Fruit fly (Drosophila melanogaster) whole organism, embryonic: Measurements from ENCODE around the gene Prat2.

Source experiments
- ATbp ChIP-seq: fragments of 200-800 bp; sonication (Bioruptor generic); optimal IDR thresholded peaks from 2 replicates; lab custom pipeline; 2017; ENCODE audit warnings: missing biosample characterization, mild to moderate bottlenecking, missing genetic modification characterization, missing genetic modification reagents
- Bteb2 ChIP-seq: fragments of 200-800 bp; sonication (Bioruptor generic); optimal IDR thresholded peaks from 2 replicates; lab custom pipeline; 2016; ENCODE audit warnings: missing biosample characterization, missing genetic modification characterization
- CG10979 ChIP-seq: fragments of 200-800 bp; sonication (Bioruptor generic); optimal IDR thresholded peaks from 2 replicates; lab custom pipeline; 2018; ENCODE audit warnings: missing biosample characterization, mild to moderate bottlenecking, missing genetic modification characterization, moderate library complexity
- CG11247 ChIP-seq: fragments of 200-800 bp; sonication (Bioruptor generic); IDR thresholded peaks from 2 replicates; pipeline ENCODE4 v1.3.6; 2022; ENCODE audit warnings: missing biosample characterization, missing genetic modification characterization
- CG12659 ChIP-seq: fragments of 200-800 bp; sonication (Bioruptor generic); optimal IDR thresholded peaks from 3 replicates; lab custom pipeline; 2017; ENCODE audit warnings: mild to moderate bottlenecking, missing biosample characterization, missing genetic modification reagents, missing genetic modification characterization
- CG13287 ChIP-seq: fragments of 200-800 bp; sonication (Bioruptor generic); IDR thresholded peaks from 2 replicates; pipeline ENCODE4 v1.3.6; 2022; ENCODE audit warnings: missing biosample characterization, missing genetic modification characterization; ENCODE audit not compliant: partially characterized antibody
- CG14441 ChIP-seq: fragments of 200-800 bp; sonication (Bioruptor generic); IDR thresholded peaks from 2 replicates; pipeline ENCODE4 v1.3.6; 2022; ENCODE audit warnings: missing biosample characterization, missing genetic modification characterization
- CG2199 ChIP-seq: fragments of 200-800 bp; sonication (Bioruptor generic); IDR thresholded peaks from 3 replicates; pipeline ENCODE4 v1.3.6; 2022; ENCODE audit warnings: missing biosample characterization, missing genetic modification characterization
- CG30020 ChIP-seq: fragments of 200-800 bp; optimal IDR thresholded peaks from 2 replicates; lab custom pipeline; 2019; ENCODE audit warnings: missing biosample characterization, mild to moderate bottlenecking, missing genetic modification characterization, moderate library complexity
- CG3281 ChIP-seq: fragments of 200-800 bp; sonication (Bioruptor generic); optimal IDR thresholded peaks from 3 replicates; lab custom pipeline; 2017; ENCODE audit warnings: missing biosample characterization, mild to moderate bottlenecking, missing genetic modification characterization
- CG4854 ChIP-seq: fragments of 200-800 bp; sonication (Bioruptor generic); optimal IDR thresholded peaks from 2 replicates; lab custom pipeline; 2016; ENCODE audit warnings: missing biosample characterization, missing genetic modification characterization, inconsistent platforms
- CG7357 ChIP-seq: fragments of 200-800 bp; sonication (Bioruptor generic); IDR thresholded peaks from 3 replicates; pipeline ENCODE4 v1.3.6; 2022; ENCODE audit warnings: missing biosample characterization, missing genetic modification characterization
- CG8359 ChIP-seq: fragments of 200-800 bp; sonication (Bioruptor generic); optimal IDR thresholded peaks from 2 replicates; lab custom pipeline; 2017; ENCODE audit warnings: missing biosample characterization, mild to moderate bottlenecking, missing genetic modification characterization, borderline replicate concordance
- CG8765 ChIP-seq: fragments of 200-800 bp; sonication (Bioruptor generic); IDR thresholded peaks from 2 replicates; pipeline ENCODE4 v1.3.6; 2022; ENCODE audit warnings: missing biosample characterization, missing genetic modification characterization
- CkIIα-i1 ChIP-seq: fragments of 200-800 bp; sonication (Bioruptor generic); IDR thresholded peaks from 2 replicates; pipeline ENCODE4 v1.3.6; 2022; ENCODE audit warnings: missing biosample characterization, missing genetic modification characterization
- Dp ChIP-seq: fragments of 200-800 bp; sonication (Bioruptor generic); optimal IDR thresholded peaks from 2 replicates; lab custom pipeline; 2018; ENCODE audit warnings: missing biosample characterization, mild to moderate bottlenecking, missing genetic modification characterization, moderate library complexity
- E2f1 ChIP-seq: fragments of 200-800 bp; sonication (Bioruptor generic); IDR thresholded peaks from 2 replicates; pipeline ENCODE4 v1.3.6; 2022; ENCODE audit warnings: missing biosample characterization, missing genetic modification characterization
- HLH54F ChIP-seq: fragments of 200-800 bp; sonication (Bioruptor generic); optimal IDR thresholded peaks from 3 replicates; lab custom pipeline; 2016; ENCODE audit warnings: missing biosample characterization, missing genetic modification characterization
- Med ChIP-seq: fragments of 200-800 bp; sonication (Bioruptor generic); peaks from one replicate; lab custom pipeline; 2016; ENCODE audit warnings: missing biosample characterization, missing genetic modification characterization, mild to moderate bottlenecking, inconsistent platforms, moderate library complexity
- Meics ChIP-seq: fragments of 200-800 bp; sonication (Bioruptor generic); optimal IDR thresholded peaks from 2 replicates; lab custom pipeline; 2017; ENCODE audit warnings: missing biosample characterization, mild to moderate bottlenecking, missing genetic modification characterization
- Myb ChIP-seq: fragments of 200-800 bp; sonication (Bioruptor generic); optimal IDR thresholded peaks from 2 replicates; lab custom pipeline; 2016; ENCODE audit warnings: missing biosample characterization, missing genetic modification characterization
- NC2α ChIP-seq: fragments of 200-800 bp; sonication (Bioruptor generic); optimal IDR thresholded peaks from 2 replicates; lab custom pipeline; 2016; ENCODE audit warnings: missing biosample characterization, missing genetic modification characterization
- Nf-YB ChIP-seq: fragments of 200-800 bp; sonication (Bioruptor generic); optimal IDR thresholded peaks from 3 replicates; lab custom pipeline; 2019; ENCODE audit warnings: missing biosample characterization, mild to moderate bottlenecking, missing genetic modification characterization, moderate library complexity
- Ssrp ChIP-seq: fragments of 200-800 bp; sonication (Bioruptor generic); optimal IDR thresholded peaks from 2 replicates; lab custom pipeline; 2018; ENCODE audit warnings: missing biosample characterization, mild to moderate bottlenecking, missing genetic modification characterization, moderate library complexity
- Trl ChIP-seq, 3 experiments: fragments of >200 bp in 2 of 3; fragments of 200-800 bp in 1 of 3; sonication (Bioruptor generic) in 1 of 3; optimal IDR thresholded peaks; 2 replicates in 1 of 3; 3 replicates in 2 of 3; lab custom pipeline; 2016 to 2017; ENCODE audit warnings: missing biosample characterization in 1 of 3, missing genetic modification characterization in 1 of 3
- Vsx1 ChIP-seq: fragments of 200-800 bp; sonication (Bioruptor generic); optimal IDR thresholded peaks from 2 replicates; lab custom pipeline; 2017; ENCODE audit warnings: missing biosample characterization, mild to moderate bottlenecking, missing genetic modification characterization, missing genetic modification reagents
- YL-1 ChIP-seq: fragments of 200-800 bp; sonication (Bioruptor generic); optimal IDR thresholded peaks from 3 replicates; lab custom pipeline; 2017; ENCODE audit warnings: missing biosample characterization, mild to moderate bottlenecking, missing genetic modification characterization
- abd-A ChIP-seq: fragments of 200-800 bp; sonication (Bioruptor generic); optimal IDR thresholded peaks from 3 replicates; lab custom pipeline; 2019; ENCODE audit warnings: missing biosample characterization, mild to moderate bottlenecking, missing genetic modification characterization, moderate library complexity
- bowl ChIP-seq: fragments of 200-800 bp; sonication (Bioruptor generic); IDR thresholded peaks from 2 replicates; pipeline ENCODE4 v1.3.6; 2022; ENCODE audit warnings: missing biosample characterization, missing genetic modification characterization
- cato ChIP-seq: fragments of 200-800 bp; sonication (Bioruptor generic); optimal IDR thresholded peaks from 2 replicates; lab custom pipeline; 2016; ENCODE audit warnings: missing biosample characterization, missing genetic modification characterization, borderline replicate concordance
- chm ChIP-seq: fragments of 200-800 bp; sonication (Bioruptor generic); IDR thresholded peaks from 2 replicates; pipeline ENCODE4 v1.3.6; 2022; ENCODE audit warnings: missing biosample characterization, missing genetic modification characterization
- danr ChIP-seq: fragments of 200-800 bp; sonication (Bioruptor generic); IDR thresholded peaks from 2 replicates; pipeline ENCODE4 v1.3.6; 2022; ENCODE audit warnings: missing biosample characterization, missing genetic modification characterization
- disco-r ChIP-seq: fragments of 200-800 bp; sonication (Bioruptor generic); optimal IDR thresholded peaks from 2 replicates; lab custom pipeline; 2016; ENCODE audit warnings: missing biosample characterization, missing genetic modification characterization
- emc ChIP-seq: fragments of 200-800 bp; sonication (Bioruptor generic); optimal IDR thresholded peaks from 2 replicates; lab custom pipeline; 2016; ENCODE audit warnings: missing biosample characterization, missing genetic modification characterization
- ewg ChIP-seq: fragments of 200-800 bp; sonication (Bioruptor generic); optimal IDR thresholded peaks from 3 replicates; lab custom pipeline; 2017; ENCODE audit warnings: mild to moderate bottlenecking, missing biosample characterization, missing genetic modification reagents, missing genetic modification characterization
- fd102C ChIP-seq: fragments of 200-800 bp; sonication (Bioruptor generic); optimal IDR thresholded peaks from 2 replicates; lab custom pipeline; 2018; ENCODE audit warnings: missing biosample characterization, mild to moderate bottlenecking, missing genetic modification characterization, moderate library complexity
- ham ChIP-seq: fragments of 200-800 bp; sonication (Bioruptor generic); IDR thresholded peaks from 2 replicates; pipeline ENCODE4 v1.3.6; 2022; ENCODE audit warnings: missing biosample characterization, missing genetic modification characterization
- hbn ChIP-seq: fragments of 200-800 bp; sonication (Bioruptor generic); IDR thresholded peaks from 2 replicates; pipeline ENCODE4 v1.3.6; 2022; ENCODE audit warnings: missing biosample characterization, missing genetic modification characterization; ENCODE audit not compliant: partially characterized antibody
- inv ChIP-seq: fragments of 200-800 bp; sonication (Bioruptor generic); IDR thresholded peaks from 2 replicates; pipeline ENCODE4 v1.3.6; 2022; ENCODE audit warnings: missing biosample characterization, missing genetic modification characterization; ENCODE audit not compliant: partially characterized antibody
- kah ChIP-seq: fragments of 200-800 bp; sonication (Bioruptor generic); optimal IDR thresholded peaks from 2 replicates; lab custom pipeline; 2018; ENCODE audit warnings: missing biosample characterization, mild to moderate bottlenecking, missing genetic modification characterization
- phol ChIP-seq: fragments of 200-800 bp; sonication (Bioruptor generic); optimal IDR thresholded peaks from 3 replicates; lab custom pipeline; 2018; ENCODE audit warnings: missing biosample characterization, mild to moderate bottlenecking, missing genetic modification characterization, moderate library complexity
- salm ChIP-seq: fragments of 200-800 bp; sonication (Bioruptor generic); optimal IDR thresholded peaks from 2 replicates; lab custom pipeline; 2018; ENCODE audit warnings: missing biosample characterization, mild to moderate bottlenecking, missing genetic modification characterization
- schlank ChIP-seq: fragments of 200-800 bp; sonication (Bioruptor generic); optimal IDR thresholded peaks from 2 replicates; lab custom pipeline; 2018; ENCODE audit warnings: missing biosample characterization, mild to moderate bottlenecking, missing genetic modification characterization
- scrt ChIP-seq: fragments of 200-800 bp; sonication (Bioruptor generic); optimal IDR thresholded peaks from 2 replicates; lab custom pipeline; 2018; ENCODE audit warnings: missing biosample characterization, mild to moderate bottlenecking, missing genetic modification characterization, moderate library complexity
- sna ChIP-seq: fragments of 200-800 bp; sonication (Bioruptor generic); IDR thresholded peaks from 2 replicates; pipeline ENCODE4 v1.3.6; 2022; ENCODE audit warnings: missing biosample characterization, missing genetic modification characterization; ENCODE audit not compliant: partially characterized antibody
- stwl ChIP-seq: fragments of 200-800 bp; sonication (Bioruptor generic); optimal IDR thresholded peaks from 3 replicates; lab custom pipeline; 2018; ENCODE audit warnings: missing biosample characterization, mild to moderate bottlenecking, missing genetic modification characterization, moderate library complexity
- tll ChIP-seq, 2 experiments: fragments of 200-800 bp in 1 of 2; fragments of >200 bp in 1 of 2; sonication (Bioruptor generic) in 1 of 2; optimal IDR thresholded peaks; 2 replicates each; lab custom pipeline; 2017 to 2019; ENCODE audit warnings: missing biosample characterization in 2 of 2, missing genetic modification characterization in 2 of 2, mild to moderate bottlenecking in 1 of 2, moderate library complexity in 1 of 2
- zf30C ChIP-seq: fragments of 200-800 bp; sonication (Bioruptor generic); optimal IDR thresholded peaks from 3 replicates; lab custom pipeline; 2018; ENCODE audit warnings: missing biosample characterization, mild to moderate bottlenecking, missing genetic modification characterization

Prat2 gene

dm6 chr3L:6943204-6943947, 28.7 kb upstream of the Prat2 start:
- TF ChIP-seq inv (GFP tag; lab: Robert Waterston, UW) (no peak), Myb (GFP tag; lab: Kevin White, UChicago) (no peak), CG4854 (GFP tag; lab: Kevin White, UChicago) (no peak), E2f1 (GFP tag; lab: Robert Waterston, UW) (no peak), CG10979 (no peak), Meics (GFP tag; lab: Kevin White, UChicago) (no peak), ATbp (GFP tag; lab: Kevin White, UChicago) (no peak), NC2α (no peak), ham (GFP tag; lab: Robert Waterston, UW) (no peak), Dp (GFP tag; lab: Kevin White, UChicago) (no peak), CG11247 (GFP tag; lab: Robert Waterston, UW) (no peak), CkIIα-i1 (GFP tag; lab: Robert Waterston, UW) (no peak), YL-1 (peak; percentile 20), sna (GFP tag; lab: Robert Waterston, UW) (no peak), Vsx1 (GFP tag; lab: Kevin White, UChicago) (no peak), Trl (optimal IDR thresholded peaks at IDR 0.05; lab: Kevin White, UChicago) (peak; percentile 82 to 86), Trl (GFP tag; optimal IDR thresholded peaks at IDR 0.05; lab: Kevin White, UChicago) (no peak), chm (GFP tag; lab: Robert Waterston, UW) (no peak), kah (GFP tag; lab: Kevin White, UChicago) (peak; percentile 8), cato (GFP tag; lab: Kevin White, UChicago) (no peak), disco-r (GFP tag; lab: Kevin White, UChicago) (no peak), stwl (tag; lab: Kevin White, UChicago) (no peak), Nf-YB (GFP tag; lab: Kevin White, UChicago) (no peak), ewg (GFP tag; lab: Kevin White, UChicago) (peak; percentile 47), CG13287 (GFP tag; lab: Robert Waterston, UW) (peak; percentile 17; the same call in 1 of the 2 replicates), CG8359 (GFP tag; lab: Kevin White, UChicago) (no peak), tll (GFP tag; optimal IDR thresholded peaks at IDR 0.05; lab: Kevin White, UChicago) (no peak), CG8765 (no peak), CG30020 (tag; lab: Kevin White, UChicago) (no peak), CG2199 (no peak), danr (GFP tag; lab: Robert Waterston, UW) (no peak), salm (tag; lab: Kevin White, UChicago) (no peak), phol (no peak), CG14441 (no peak), Bteb2 (no peak), emc (no peak), hbn (GFP tag; lab: Robert Waterston, UW) (no peak), bowl (GFP tag; lab: Robert Waterston, UW) (no peak), CG12659 (GFP tag; lab: Kevin White, UChicago) (no peak), Med (GFP tag; lab: Kevin White, UChicago) (peak; percentile 29), CG7357 (GFP tag; lab: Robert Waterston, UW) (no peak), zf30C (GFP tag; lab: Kevin White, UChicago) (no peak), CG3281 (GFP tag; lab: Kevin White, UChicago) (no peak), scrt (GFP tag; lab: Kevin White, UChicago) (peak; percentile 15), abd-A (tag; lab: Kevin White, UChicago) (peak; percentile 36), Ssrp (tag; lab: Kevin White, UChicago) (no peak), schlank (tag; lab: Kevin White, UChicago) (no peak), HLH54F (GFP tag; lab: Kevin White, UChicago) (no peak), fd102C (GFP tag; lab: Kevin White, UChicago) (no peak)
